Worm (Caenorhabditis elegans) whole organism, midembryonic: ENCODE measurements around the gene Y17D7B.2.
"Not testable (repeated sequence)": the region's sequence is repeated elsewhere in the genome, so short reads cannot be mapped to it uniquely, and the experiment has no call there.

Source experiments
- T22C8.4 ChIP-seq: fragments of 200-800 bp; sonication (Bioruptor generic); IDR thresholded peaks from 2 replicates; pipeline ENCODE4 v1.3.6; 2022; ENCODE audit warnings: missing genetic modification characterization, missing compliant biosample characterization
- cog-1 ChIP-seq: sonication (generic microtip); optimal IDR thresholded peaks from 2 replicates; lab custom pipeline; 2016; ENCODE audit warnings: missing genetic modification characterization, missing compliant biosample characterization
- flt-1 ChIP-seq: fragments of 200-800 bp; sonication (Bioruptor generic); IDR thresholded peaks from 2 replicates; pipeline ENCODE4 v1.3.6; 2022; ENCODE audit warnings: missing genetic modification characterization, missing compliant biosample characterization
- klf-2 ChIP-seq: fragments of 200-800 bp; sonication (Bioruptor generic); conservative IDR thresholded peaks from 2 replicates; pipeline ENCODE4 v1.3.6; 2022; ENCODE audit warnings: missing genetic modification reagents, missing genetic modification characterization, missing compliant biosample characterization
- med-1 ChIP-seq: sonication (generic microtip); optimal IDR thresholded peaks from 2 replicates; lab custom pipeline; 2017; ENCODE audit warnings: missing genetic modification characterization, mild to moderate bottlenecking, missing compliant biosample characterization, antibody characterized with exemption, missing genetic modification reagents; ENCODE audit not compliant: insufficient read depth
- ref-1 ChIP-seq: fragments of 200-800 bp; sonication (Bioruptor generic); conservative IDR thresholded peaks from 2 replicates; pipeline ENCODE4 v1.3.6; 2022; ENCODE audit warnings: missing genetic modification reagents, missing genetic modification characterization, missing compliant biosample characterization
- tab-1 ChIP-seq: fragments of 200-800 bp; sonication (Bioruptor generic); IDR thresholded peaks from 2 replicates; pipeline ENCODE4 v1.3.6; 2022; ENCODE audit warnings: missing genetic modification characterization, missing compliant biosample characterization
- ztf-23 ChIP-seq: fragments of 200-800 bp; sonication (Bioruptor generic); IDR thresholded peaks from 2 replicates; pipeline ENCODE4 v1.3.6; 2022; ENCODE audit warnings: missing genetic modification reagents, missing genetic modification characterization, missing compliant biosample characterization
- ztf-29 ChIP-seq: fragments of 200-800 bp; sonication (Bioruptor generic); IDR thresholded peaks from 2 replicates; pipeline ENCODE4 v1.3.6; 2022; ENCODE audit warnings: missing genetic modification reagents, missing genetic modification characterization, missing compliant biosample characterization

The Y17D7B.2 gene

ce11 chrV:18787417-18787918, at the start of gene Y17D7B.2:
Y17D7B.2 (plus strand) TSS chrV:18787739.
- TF ChIP-seq cog-1 (no peak), med-1 (no peak), T22C8.4 (GFP tag; lab: Robert Waterston, UW) (no peak), ztf-23 (no peak), klf-2 (GFP tag; lab: Robert Waterston, UW) (no peak), ztf-29 (GFP tag; lab: Robert Waterston, UW) (no peak), tab-1 (GFP tag; lab: Robert Waterston, UW) (no peak), ref-1 (no peak), flt-1 (GFP tag; lab: Robert Waterston, UW) (no peak)

- TF ChIP-seq cog-1 (no peak), flt-1 (GFP tag; lab: Robert Waterston, UW) (no peak), tab-1 (GFP tag; lab: Robert Waterston, UW) (no peak), ztf-23 (no peak), T22C8.4 (GFP tag; lab: Robert Waterston, UW) (no peak), klf-2 (GFP tag; lab: Robert Waterston, UW) (no peak), ztf-29 (GFP tag; lab: Robert Waterston, UW) (no peak), med-1 (no peak), ref-1 (no peak)
These were observed 45.4 kb upstream of the Y17D7B.2 start, which contains the start of gene clec-250 for ce11 chrV:18742108-18742507. clec-250 (minus strand) TSS chrV:18742208.

ce11 chrV:18746937-18747660, 40.4 kb upstream of the Y17D7B.2 start, which contains the start of gene clec-251:
clec-251 (minus strand) TSS chrV:18746987.
- no peak for TF ChIP-seq ztf-23
- TF ChIP-seq klf-2 (GFP tag; lab: Robert Waterston, UW), result no peak

- TF ChIP-seq flt-1 (GFP tag; lab: Robert Waterston, UW) (no peak), ztf-23 (no peak), ref-1 (no peak), klf-2 (GFP tag; lab: Robert Waterston, UW) (no peak), T22C8.4 (GFP tag; lab: Robert Waterston, UW) (no peak), cog-1 (no peak), med-1 (no peak), ztf-29 (GFP tag; lab: Robert Waterston, UW) (no peak), tab-1 (GFP tag; lab: Robert Waterston, UW) (no peak)
These were observed 38.8 kb upstream of the Y17D7B.2 start, which contains the start of gene clec-252 for ce11 chrV:18748726-18749125. clec-252 (minus strand) TSS chrV:18748826.

DNA sequence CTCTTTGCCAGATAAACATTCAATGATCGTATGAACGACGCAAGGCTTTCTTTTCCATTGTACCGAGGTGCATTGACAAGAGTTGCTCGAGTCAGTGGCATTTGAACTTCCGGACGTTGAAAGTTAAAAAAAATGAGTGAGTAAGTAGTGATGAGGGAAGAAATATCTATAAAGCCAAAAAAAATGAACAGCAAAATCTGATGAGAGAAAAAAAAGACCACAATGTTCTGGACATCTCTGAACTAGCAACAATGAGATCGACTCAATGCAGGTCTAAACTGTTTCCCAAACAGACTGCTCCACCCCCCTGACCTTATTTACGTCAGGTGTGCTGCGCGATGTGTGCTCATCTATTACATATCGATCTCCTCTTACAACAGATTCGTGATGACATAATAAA, 37.1 kb upstream of the Y17D7B.2 start, which contains the start of the genes F11D11.21 and F11D11.12:
Gene F11D11.21 (minus strand): TSS at position 101 of the 400 bp plus-strand sequence.
Gene F11D11.12 (minus strand): TSS at position 238 of the 400 bp plus-strand sequence.
- TF ChIP-seq T22C8.4 (GFP tag; lab: Robert Waterston, UW), result no peak
- TF ChIP-seq ztf-29 (GFP tag; lab: Robert Waterston, UW), result no peak
- TF ChIP-seq flt-1 (GFP tag; lab: Robert Waterston, UW), result no peak
- no peak for TF ChIP-seq cog-1
- no peak for TF ChIP-seq med-1
- 0 out of 2 replicates have a peak, but pooled peaks have one; percentile 6 for TF ChIP-seq ztf-23
- TF ChIP-seq ref-1, result no peak
- no peak for TF ChIP-seq tab-1 (GFP tag; lab: Robert Waterston, UW)
- no peak for TF ChIP-seq klf-2 (GFP tag; lab: Robert Waterston, UW)

ce11 chrV:18753036-18753435, 34.5 kb upstream of the Y17D7B.2 start, which contains the start of gene F11D11.6:
F11D11.6 (minus strand) TSS chrV:18753136.
- TF ChIP-seq ref-1 (no peak), ztf-29 (GFP tag; lab: Robert Waterston, UW) (no peak), med-1 (no peak), tab-1 (GFP tag; lab: Robert Waterston, UW) (no peak), ztf-23 (no peak), cog-1 (no peak), klf-2 (GFP tag; lab: Robert Waterston, UW) (no peak), flt-1 (GFP tag; lab: Robert Waterston, UW) (no peak), T22C8.4 (GFP tag; lab: Robert Waterston, UW) (no peak)

DNA sequence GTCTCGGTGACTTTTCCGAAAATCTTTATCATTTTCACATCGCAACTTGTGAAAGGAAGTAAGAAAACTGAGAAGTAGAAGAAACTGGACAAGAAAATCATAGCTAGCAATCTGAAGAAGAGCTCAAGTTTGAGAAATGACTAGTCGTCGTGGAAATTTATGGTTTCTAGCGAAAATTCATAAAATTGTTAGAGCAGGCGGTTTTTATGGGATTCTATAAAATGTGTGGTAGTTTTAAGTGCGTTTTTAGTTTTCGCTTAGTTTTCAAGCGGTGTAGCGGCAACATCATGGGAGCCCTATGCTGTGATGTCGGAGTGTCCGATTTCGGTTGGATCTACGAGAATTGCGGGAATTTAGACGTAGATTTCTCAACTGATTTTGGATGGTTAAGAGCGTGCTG, 33.2 kb upstream of the Y17D7B.2 start, which contains the start of gene clec-254:
Gene clec-254 (minus strand): TSS at position 101 of the 400 bp plus-strand sequence.
- not testable (repeated sequence) for TF ChIP-seq tab-1 (GFP tag; lab: Robert Waterston, UW); ztf-23; T22C8.4 (GFP tag; lab: Robert Waterston, UW)

- no peak for TF ChIP-seq med-1
- no peak for TF ChIP-seq ztf-29 (GFP tag; lab: Robert Waterston, UW)
- no peak for TF ChIP-seq cog-1
- no peak for TF ChIP-seq tab-1 (GFP tag; lab: Robert Waterston, UW)
- TF ChIP-seq ztf-23, result no peak
- TF ChIP-seq ref-1, result no peak
- TF ChIP-seq flt-1 (GFP tag; lab: Robert Waterston, UW), result no peak
- no peak for TF ChIP-seq klf-2 (GFP tag; lab: Robert Waterston, UW)
- no peak for TF ChIP-seq T22C8.4 (GFP tag; lab: Robert Waterston, UW)
These were observed 27.4 kb upstream of the Y17D7B.2 start, which contains the start of gene F11D11.3 for ce11 chrV:18760174-18760573. F11D11.3 (minus strand) TSS chrV:18760274.

- TF ChIP-seq klf-2 (GFP tag; lab: Robert Waterston, UW) (no peak), ztf-23 (no peak), med-1 (no peak), cog-1 (no peak), flt-1 (GFP tag; lab: Robert Waterston, UW) (no peak), T22C8.4 (GFP tag; lab: Robert Waterston, UW) (no peak), ref-1 (no peak), ztf-29 (GFP tag; lab: Robert Waterston, UW) (no peak), tab-1 (GFP tag; lab: Robert Waterston, UW) (no peak)
These were observed 26.5 kb upstream of the Y17D7B.2 start, which contains the start of gene F11D11.4 for ce11 chrV:18761078-18761477. F11D11.4 (plus strand) TSS chrV:18761378.

DNA sequence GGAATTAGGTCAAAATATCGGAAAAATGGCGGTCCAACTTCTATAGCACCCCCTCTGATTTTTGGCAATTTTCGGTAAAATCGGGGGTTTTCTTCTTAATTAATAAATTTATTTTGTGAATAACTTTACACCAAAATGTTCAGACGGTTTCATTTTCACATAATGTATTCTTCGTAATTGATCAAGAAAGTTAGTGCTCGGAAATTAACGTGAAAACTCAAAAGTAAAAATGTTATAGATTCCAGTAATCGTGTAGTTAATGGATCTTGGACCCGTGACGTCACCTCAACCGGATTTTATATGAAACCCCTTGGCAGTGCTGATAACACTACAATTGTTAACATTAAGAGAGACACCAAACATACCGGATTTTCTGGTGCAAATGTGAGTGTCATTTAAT, 25.5 kb upstream of the Y17D7B.2 start, which contains the start of gene F11D11.22:
Gene F11D11.22 (plus strand): TSS at position 301 of the 400 bp plus-strand sequence.
- not testable (repeated sequence) for TF ChIP-seq klf-2 (GFP tag; lab: Robert Waterston, UW); ztf-29 (GFP tag; lab: Robert Waterston, UW); ztf-23
